Worm (Caenorhabditis elegans) whole organism, late embryonic: ENCODE data around the gene T28H11.7.

Experiments
- F13H6.1 ChIP-seq: sonication (generic microtip); optimal IDR thresholded peaks from 2 replicates; lab custom pipeline; 2016; ENCODE audit warnings: missing genetic modification characterization, missing compliant biosample characterization
- ceh-31 ChIP-seq: sonication (generic microtip); optimal IDR thresholded peaks from 2 replicates; lab custom pipeline; 2016; ENCODE audit warnings: missing genetic modification characterization, missing compliant biosample characterization
- che-1 ChIP-seq: sonication (generic microtip); optimal IDR thresholded peaks from 2 replicates; lab custom pipeline; 2016; ENCODE audit warnings: mild to moderate bottlenecking, missing genetic modification characterization, missing compliant biosample characterization
- elt-2 ChIP-seq: sonication (generic microtip); optimal IDR thresholded peaks from 2 replicates; lab custom pipeline; 2016; ENCODE audit warnings: missing genetic modification reagents, missing genetic modification characterization, missing compliant biosample characterization
- elt-4 ChIP-seq: sonication (generic microtip); optimal IDR thresholded peaks from 2 replicates; lab custom pipeline; 2016; ENCODE audit warnings: missing genetic modification characterization, missing compliant biosample characterization
- hlh-15 ChIP-seq: sonication (generic microtip); optimal IDR thresholded peaks from 2 replicates; lab custom pipeline; 2016; ENCODE audit warnings: missing genetic modification characterization, missing compliant biosample characterization
- pat-9 ChIP-seq: fragments of 200-800 bp; sonication (Bioruptor generic); optimal IDR thresholded peaks from 2 replicates; lab custom pipeline; 2018; ENCODE audit warnings: mild to moderate bottlenecking, missing genetic modification characterization, moderate library complexity, missing compliant biosample characterization
- pros-1 ChIP-seq: fragments of 150-350 bp; optimal IDR thresholded peaks from 2 replicates; lab custom pipeline; 2014; ENCODE audit warnings: missing biosample characterization, missing genetic modification reagents, missing genetic modification characterization
- rnt-1 ChIP-seq: sonication (generic microtip); optimal IDR thresholded peaks from 2 replicates; lab custom pipeline; 2016; ENCODE audit warnings: missing genetic modification characterization, missing compliant biosample characterization
- sox-4 ChIP-seq: sonication (generic microtip); optimal IDR thresholded peaks from 2 replicates; lab custom pipeline; 2017; ENCODE audit warnings: mild to moderate bottlenecking, missing genetic modification characterization, inconsistent platforms, missing compliant biosample characterization
- tbx-2 ChIP-seq: sonication (generic microtip); optimal IDR thresholded peaks from 2 replicates; lab custom pipeline; 2016; ENCODE audit warnings: missing genetic modification characterization, missing compliant biosample characterization
- ttx-3 ChIP-seq: sonication (generic microtip); optimal IDR thresholded peaks from 2 replicates; lab custom pipeline; 2016; ENCODE audit warnings: missing genetic modification reagents, missing genetic modification characterization, missing compliant biosample characterization
- unc-3 ChIP-seq, 2 experiments: fragments of 200-800 bp in 1 of 2; sonication (Bioruptor generic) in 1 of 2; sonication (generic microtip) in 1 of 2; conservative IDR thresholded peaks in 1 of 2; optimal IDR thresholded peaks in 1 of 2; 2 replicates each; pipeline versions ENCODE4 v1.3.6 to Lab custom; 2016 to 2022; ENCODE audit warnings: missing compliant biosample characterization in 2 of 2, missing genetic modification characterization in 2 of 2, missing genetic modification reagents in 1 of 2

ce11 chrIV:5012241-5012640 lies 4.7 kb downstream of the T28H11.7 start, which contains the start of gene srm-1:
- TF ChIP-seq che-1 (tag; lab: Kevin White, UChicago), result no peak
- no peak for TF ChIP-seq tbx-2 (tag; lab: Kevin White, UChicago)
- TF ChIP-seq sox-4, result no peak
- no peak for TF ChIP-seq pros-1 (tag; lab: Kevin White, UChicago)
- TF ChIP-seq rnt-1 (tag; lab: Kevin White, UChicago), result no peak
- TF ChIP-seq ttx-3 (tag; lab: Kevin White, UChicago), result no peak
- TF ChIP-seq hlh-15 (tag; lab: Kevin White, UChicago), result no peak
- no peak for TF ChIP-seq elt-4 (tag; lab: Kevin White, UChicago)
- TF ChIP-seq F13H6.1 (tag; lab: Kevin White, UChicago), result no peak
- no peak for TF ChIP-seq elt-2
- no peak for TF ChIP-seq ceh-31 (tag; lab: Kevin White, UChicago)
- TF ChIP-seq pat-9 (tag; lab: Kevin White, UChicago), result no peak
- no peak for TF ChIP-seq unc-3 (GFP tag; conservative IDR thresholded peaks at IDR 0.05; lab: Robert Waterston, UW)
- TF ChIP-seq unc-3 (tag; optimal IDR thresholded peaks at IDR 0.05; lab: Kevin White, UChicago), result no peak
